Fruit fly (Drosophila melanogaster): Measurements from ENCODE around the gene Pgant7.

The Pgant7 gene

DNA sequence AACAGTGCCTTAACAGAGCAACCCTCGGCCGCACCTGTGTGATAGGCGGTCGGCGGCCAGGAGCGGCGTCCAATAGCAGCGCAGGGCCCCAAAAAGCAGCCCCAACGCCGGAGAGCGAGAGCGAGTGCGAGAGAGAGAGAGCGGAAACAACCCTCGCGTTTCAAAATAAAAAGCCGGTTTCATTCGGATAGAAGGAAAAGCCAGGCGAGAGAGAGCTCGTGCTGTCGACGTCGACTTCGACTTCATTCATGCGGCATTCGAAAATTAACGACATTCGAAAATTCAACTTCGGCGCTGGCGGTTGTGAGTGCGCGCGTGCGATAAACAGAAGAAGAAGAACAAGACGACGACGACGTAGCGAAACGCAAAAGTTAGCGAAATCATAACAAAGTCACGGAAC lies 34.6 kb upstream of the Pgant7 start:
- no peak for TF ChIP-seq CG9948 (tag; optimal IDR thresholded peaks at IDR 0.05)
- TF ChIP-seq CG12605 (GFP tag; IDR thresholded peaks at IDR 0.05), result peak; percentile 44
- no peak for TF ChIP-seq Snoo (tag; optimal IDR thresholded peaks at IDR 0.05)
- TF ChIP-seq CG15710 (tag; optimal IDR thresholded peaks at IDR 0.05), result no peak
- no peak for TF ChIP-seq Pif1A (GFP tag; optimal IDR thresholded peaks at IDR 0.05)
- TF ChIP-seq CG17806 (tag; optimal IDR thresholded peaks at IDR 0.05), result no peak
- TF ChIP-seq CG13204 (GFP tag; optimal IDR thresholded peaks at IDR 0.05), result peak; percentile 57
- TF ChIP-seq rn (GFP tag; IDR thresholded peaks at IDR 0.05), result no peak
- TF ChIP-seq fd96Ca (GFP tag; IDR thresholded peaks at IDR 0.05), result peak; percentile 51; the same call in 1 of the 3 replicates
- no peak for TF ChIP-seq CG10348 (GFP tag; IDR thresholded peaks at IDR 0.05)
- TF ChIP-seq CG8159 (tag; optimal IDR thresholded peaks at IDR 0.05), result no peak
- no peak for TF ChIP-seq CG34367 (tag; optimal IDR thresholded peaks at IDR 0.05)
- peak; percentile 26; the same call in 1 of the 2 replicates for TF ChIP-seq Ets98B (GFP tag; IDR thresholded peaks at IDR 0.05)
- no peak for TF ChIP-seq gl (tag; optimal IDR thresholded peaks at IDR 0.05)
- TF ChIP-seq CG14655 (GFP tag; optimal IDR thresholded peaks at IDR 0.05), result no peak
- TF ChIP-seq CG32121 (GFP tag; IDR thresholded peaks at IDR 0.05), result peak; percentile 31; the same call in 1 of the 2 replicates
- no peak for TF ChIP-seq CG8301 (tag; optimal IDR thresholded peaks at IDR 0.05)
- 0 out of 3 replicates have a peak, but pooled peaks have one; percentile 48 for TF ChIP-seq CG4496 (GFP tag; IDR thresholded peaks at IDR 0.05)
- TF ChIP-seq EcR (GFP tag; optimal IDR thresholded peaks at IDR 0.05), result peak; percentile 2
- TF ChIP-seq Pif1B (GFP tag; optimal IDR thresholded peaks at IDR 0.05), result no peak
- no peak for TF ChIP-seq D1 (tag; optimal IDR thresholded peaks at IDR 0.05)

dm6 chrX:18533308-18533707 lies 33.5 kb upstream of the Pgant7 start:
- TF ChIP-seq CG8159 (tag; optimal IDR thresholded peaks at IDR 0.05), result peak; percentile 25
- TF ChIP-seq fd96Ca (GFP tag; IDR thresholded peaks at IDR 0.05), result no peak
- peak; percentile 18 for TF ChIP-seq Pif1A (GFP tag; optimal IDR thresholded peaks at IDR 0.05)
- TF ChIP-seq CG15710 (tag; optimal IDR thresholded peaks at IDR 0.05), result peak; percentile 22
- no peak for TF ChIP-seq rn (GFP tag; IDR thresholded peaks at IDR 0.05)
- TF ChIP-seq CG17806 (tag; optimal IDR thresholded peaks at IDR 0.05), result no peak
- peak; percentile 25 for TF ChIP-seq CG9948 (tag; optimal IDR thresholded peaks at IDR 0.05)
- TF ChIP-seq CG34367 (tag; optimal IDR thresholded peaks at IDR 0.05), result peak; percentile 13

DNA sequence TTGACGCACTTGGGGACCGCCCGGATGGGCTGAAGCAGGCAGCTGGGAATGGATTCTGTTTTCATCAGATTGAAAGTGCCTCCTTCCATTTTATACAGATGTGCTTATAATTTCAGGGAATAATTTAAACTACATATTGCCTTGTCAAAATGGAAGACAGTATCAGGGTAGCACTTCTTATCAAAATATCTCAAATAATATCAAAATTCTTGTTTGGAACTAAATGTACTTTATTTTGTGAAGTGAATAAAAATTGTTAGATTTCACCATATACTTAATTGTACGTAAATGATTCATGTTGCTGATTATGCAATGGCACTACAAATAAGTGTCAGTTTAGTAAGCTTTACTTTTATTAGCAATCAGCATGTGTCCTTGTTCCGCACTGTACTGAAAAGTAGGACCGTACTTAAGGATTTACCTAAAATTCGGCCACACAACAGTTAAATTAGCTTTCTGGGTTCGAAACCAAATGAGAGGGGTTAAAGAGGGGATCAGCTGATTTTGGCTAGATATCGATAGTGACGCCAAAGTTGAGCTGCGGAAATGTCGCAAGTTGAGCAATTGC lies 28.5 kb upstream of the Pgant7 start, which contains the start of the genes CG15042 and CG15047:
Gene CG15042 (minus strand): TSS at position 101 of the 568 bp plus-strand sequence.
Gene CG15047 (plus strand): TSS at position 518 of the 568 bp plus-strand sequence.
- TF ChIP-seq Pif1A (GFP tag; optimal IDR thresholded peaks at IDR 0.05), result no peak
- TF ChIP-seq CG34367 (tag; optimal IDR thresholded peaks at IDR 0.05), result no peak
- TF ChIP-seq CG17806 (tag; optimal IDR thresholded peaks at IDR 0.05), result no peak
- TF ChIP-seq CG32121 (GFP tag; IDR thresholded peaks at IDR 0.05), result no peak
- TF ChIP-seq Pif1B (GFP tag; optimal IDR thresholded peaks at IDR 0.05), result no peak
- no peak for TF ChIP-seq rn (GFP tag; IDR thresholded peaks at IDR 0.05)
- no peak for TF ChIP-seq CG9948 (tag; optimal IDR thresholded peaks at IDR 0.05)
- no peak for TF ChIP-seq CG4496 (GFP tag; IDR thresholded peaks at IDR 0.05)
- TF ChIP-seq D1 (tag; optimal IDR thresholded peaks at IDR 0.05), result no peak
- no peak for TF ChIP-seq CG14655 (GFP tag; optimal IDR thresholded peaks at IDR 0.05)

DNA sequence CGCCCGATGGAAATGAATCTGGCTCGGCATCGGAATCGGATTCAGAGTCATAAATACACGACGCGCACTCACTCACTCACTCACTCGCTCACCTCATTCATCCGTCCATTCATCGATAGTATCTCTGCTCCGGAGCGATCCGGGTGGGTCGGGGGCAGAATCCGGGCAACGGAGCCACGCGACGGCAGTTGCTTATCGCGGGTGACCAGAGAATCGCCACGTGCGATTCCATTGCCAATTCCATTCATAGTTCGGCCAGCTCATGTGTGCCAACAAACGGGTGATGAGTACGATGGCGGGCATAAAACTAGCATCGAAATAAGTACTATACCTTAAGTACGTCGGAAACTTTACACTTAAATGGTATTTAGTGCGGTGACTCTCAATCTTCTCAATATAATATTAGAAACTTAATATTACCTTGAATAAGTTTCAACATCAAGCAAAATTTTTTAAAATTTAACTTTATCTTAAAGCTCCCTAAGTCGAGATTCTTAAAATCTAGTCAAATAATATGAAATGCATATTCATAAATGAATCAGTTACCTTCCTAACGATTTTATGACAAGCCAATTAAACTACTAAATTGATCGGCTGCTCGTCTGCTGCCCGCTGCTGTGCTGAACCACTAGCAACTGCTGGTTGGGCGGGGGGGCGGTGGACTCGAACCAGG lies 24.9 kb upstream of the Pgant7 start:
- TF ChIP-seq rn (GFP tag; IDR thresholded peaks at IDR 0.05) (no peak), CG14655 (GFP tag; optimal IDR thresholded peaks at IDR 0.05) (peak; percentile 66), Pif1A (GFP tag; optimal IDR thresholded peaks at IDR 0.05) (peak; percentile 24), gl (tag; optimal IDR thresholded peaks at IDR 0.05) (no peak), CG8301 (tag; optimal IDR thresholded peaks at IDR 0.05) (peak; percentile 52), CG4496 (GFP tag; IDR thresholded peaks at IDR 0.05) (no peak), CG10348 (GFP tag; IDR thresholded peaks at IDR 0.05) (no peak), CG15710 (tag; optimal IDR thresholded peaks at IDR 0.05) (peak; percentile 49), CG8159 (tag; optimal IDR thresholded peaks at IDR 0.05) (peak; percentile 70), D1 (tag; optimal IDR thresholded peaks at IDR 0.05) (no peak), CG9948 (tag; optimal IDR thresholded peaks at IDR 0.05) (peak; percentile 41), EcR (GFP tag; optimal IDR thresholded peaks at IDR 0.05) (no peak), Ets98B (GFP tag; IDR thresholded peaks at IDR 0.05) (no peak), CG32121 (GFP tag; IDR thresholded peaks at IDR 0.05) (no peak), CG13204 (GFP tag; optimal IDR thresholded peaks at IDR 0.05) (no peak), CG34367 (tag; optimal IDR thresholded peaks at IDR 0.05) (peak; percentile 14), CG12605 (GFP tag; IDR thresholded peaks at IDR 0.05) (no peak), Snoo (tag; optimal IDR thresholded peaks at IDR 0.05) (peak; percentile 3), CG17806 (tag; optimal IDR thresholded peaks at IDR 0.05) (peak; percentile 44), Pif1B (GFP tag; optimal IDR thresholded peaks at IDR 0.05) (no peak), fd96Ca (GFP tag; IDR thresholded peaks at IDR 0.05) (no peak)

dm6 chrX:18523146-18523812 lies 23.5 kb upstream of the Pgant7 start:
- TF ChIP-seq CG8159 (tag; optimal IDR thresholded peaks at IDR 0.05) (no peak), fd96Ca (GFP tag; IDR thresholded peaks at IDR 0.05) (no peak), Pif1B (GFP tag; optimal IDR thresholded peaks at IDR 0.05) (no peak), CG14655 (GFP tag; optimal IDR thresholded peaks at IDR 0.05) (no peak), CG13204 (GFP tag; optimal IDR thresholded peaks at IDR 0.05) (no peak), D1 (tag; optimal IDR thresholded peaks at IDR 0.05) (no peak)
